Fruit fly (Drosophila melanogaster) whole organism, embryonic: ENCODE measurements around the gene Rpp30.
A peak's percentile ranks its signal among the peaks of the same experiment; 100 is the strongest.

ENCODE experiments used
- Atf6 ChIP-seq: fragments of 200-800 bp; sonication (Bioruptor generic); IDR thresholded peaks from 2 replicates; pipeline ENCODE4 v1.3.6; 2022; ENCODE audit warnings: missing biosample characterization, missing genetic modification characterization
- BEAF-32 ChIP-seq: fragments of 200-800 bp; sonication (Bioruptor generic); optimal IDR thresholded peaks from 3 replicates; lab custom pipeline; 2017; ENCODE audit warnings: missing biosample characterization, missing genetic modification characterization, mild to moderate bottlenecking, moderate library complexity, missing genetic modification reagents
- CG10321 ChIP-seq: fragments of 200-800 bp; sonication (Bioruptor generic); IDR thresholded peaks from 2 replicates; pipeline ENCODE4 v1.3.6; 2022; ENCODE audit warnings: missing biosample characterization, missing genetic modification characterization
- CG13296 ChIP-seq: fragments of 200-800 bp; sonication (Bioruptor generic); optimal IDR thresholded peaks from 3 replicates; lab custom pipeline; 2018; ENCODE audit warnings: missing biosample characterization, mild to moderate bottlenecking, missing genetic modification characterization
- CG14965 ChIP-seq: fragments of 200-800 bp; sonication (Bioruptor generic); optimal IDR thresholded peaks from 2 replicates; lab custom pipeline; 2016; ENCODE audit warnings: missing biosample characterization, missing genetic modification characterization, borderline replicate concordance
- CG15269 ChIP-seq: fragments of 200-800 bp; sonication (Bioruptor generic); optimal IDR thresholded peaks from 2 replicates; lab custom pipeline; 2018; ENCODE audit warnings: missing biosample characterization, mild to moderate bottlenecking, missing genetic modification characterization, moderate library complexity
- CG15696 ChIP-seq: fragments of 200-800 bp; sonication (Bioruptor generic); optimal IDR thresholded peaks from 2 replicates; lab custom pipeline; 2019; ENCODE audit warnings: missing biosample characterization, mild to moderate bottlenecking, missing genetic modification characterization, moderate library complexity
- CG1602 ChIP-seq: fragments of 200-800 bp; sonication (Bioruptor generic); optimal IDR thresholded peaks from 3 replicates; lab custom pipeline; 2016; ENCODE audit warnings: missing biosample characterization, missing genetic modification characterization
- CG16815 ChIP-seq: fragments of 200-800 bp; sonication (Bioruptor generic); optimal IDR thresholded peaks from 3 replicates; lab custom pipeline; 2017; ENCODE audit warnings: missing biosample characterization, mild to moderate bottlenecking, missing genetic modification characterization
- CG17361 ChIP-seq: fragments of 200-800 bp; sonication (Bioruptor generic); IDR thresholded peaks from 3 replicates; pipeline ENCODE4 v1.3.6; 2022; ENCODE audit warnings: missing biosample characterization, missing genetic modification characterization
- CG17912 ChIP-seq: fragments of 200-800 bp; sonication (Bioruptor generic); optimal IDR thresholded peaks from 2 replicates; lab custom pipeline; 2018; ENCODE audit warnings: missing biosample characterization, mild to moderate bottlenecking, missing genetic modification characterization
- CG1832 ChIP-seq: fragments of 200-800 bp; sonication (Bioruptor generic); optimal IDR thresholded peaks from 2 replicates; lab custom pipeline; 2017; ENCODE audit warnings: missing biosample characterization, mild to moderate bottlenecking, missing genetic modification characterization, inconsistent platforms
- CG2116 ChIP-seq: fragments of 200-800 bp; sonication (Bioruptor generic); optimal IDR thresholded peaks from 3 replicates; lab custom pipeline; 2018; ENCODE audit warnings: missing biosample characterization, mild to moderate bottlenecking, missing genetic modification characterization
- CG2202 ChIP-seq: fragments of 200-800 bp; sonication (Bioruptor generic); optimal IDR thresholded peaks from 2 replicates; lab custom pipeline; 2018; ENCODE audit warnings: missing biosample characterization, mild to moderate bottlenecking, missing genetic modification characterization
- CG2889 ChIP-seq: fragments of 200-800 bp; sonication (Bioruptor generic); IDR thresholded peaks from 3 replicates; pipeline ENCODE4 v1.3.6; 2022; ENCODE audit warnings: missing biosample characterization, missing genetic modification characterization
- CG3726 ChIP-seq: fragments of 200-800 bp; sonication (Bioruptor generic); IDR thresholded peaks from 3 replicates; pipeline ENCODE4, ENCODE4 v1.3.6; 2022; ENCODE audit warnings: missing biosample characterization, missing genetic modification characterization
- CG8359 ChIP-seq: fragments of 200-800 bp; sonication (Bioruptor generic); optimal IDR thresholded peaks from 2 replicates; lab custom pipeline; 2017; ENCODE audit warnings: missing biosample characterization, mild to moderate bottlenecking, missing genetic modification characterization, borderline replicate concordance
- CG9437 ChIP-seq: fragments of 200-800 bp; sonication (Bioruptor generic); optimal IDR thresholded peaks from 2 replicates; lab custom pipeline; 2018; ENCODE audit warnings: missing biosample characterization, mild to moderate bottlenecking, missing genetic modification characterization
- CG9876 ChIP-seq: fragments of 200-800 bp; sonication (Bioruptor generic); optimal IDR thresholded peaks from 2 replicates; lab custom pipeline; 2016; ENCODE audit warnings: missing biosample characterization, missing genetic modification characterization
- Dip3 ChIP-seq: fragments of 200-800 bp; sonication (Bioruptor generic); optimal IDR thresholded peaks from 3 replicates; lab custom pipeline; 2016; ENCODE audit warnings: missing biosample characterization, missing genetic modification characterization
- Hsf ChIP-seq: fragments of 200-800 bp; sonication (Bioruptor generic); optimal IDR thresholded peaks from 3 replicates; lab custom pipeline; 2016; ENCODE audit warnings: missing biosample characterization, missing genetic modification characterization
- Lpt ChIP-seq: fragments of >200 bp; optimal IDR thresholded peaks from 2 replicates; lab custom pipeline; 2018; ENCODE audit warnings: missing biosample characterization, missing genetic modification characterization
- Max ChIP-seq: fragments of 200-800 bp; sonication (Bioruptor generic); optimal IDR thresholded peaks from 2 replicates; lab custom pipeline; 2016; ENCODE audit warnings: missing biosample characterization, mild to moderate bottlenecking, missing genetic modification characterization
- Mes4 ChIP-seq: fragments of 200-800 bp; sonication (Bioruptor generic); optimal IDR thresholded peaks from 2 replicates; lab custom pipeline; 2016; ENCODE audit warnings: missing biosample characterization, missing genetic modification characterization
- PHDP ChIP-seq: fragments of 200-800 bp; sonication (Bioruptor generic); optimal IDR thresholded peaks from 3 replicates; lab custom pipeline; 2018; ENCODE audit warnings: missing biosample characterization, mild to moderate bottlenecking, missing genetic modification characterization, moderate library complexity
- Ravus ChIP-seq: fragments of 200-800 bp; sonication (Bioruptor generic); IDR thresholded peaks from 2 replicates; pipeline ENCODE4 v1.3.6; 2022; ENCODE audit warnings: missing biosample characterization, missing genetic modification characterization
- Six4 ChIP-seq: fragments of 200-800 bp; sonication (Bioruptor generic); optimal IDR thresholded peaks from 2 replicates; lab custom pipeline; 2016; ENCODE audit warnings: missing biosample characterization, missing genetic modification characterization
- Sry-β ChIP-seq: fragments of 200-800 bp; sonication (Bioruptor generic); optimal IDR thresholded peaks from 2 replicates; lab custom pipeline; 2018; ENCODE audit warnings: missing biosample characterization, mild to moderate bottlenecking, missing genetic modification characterization, moderate library complexity
- Vsx1 ChIP-seq: fragments of 200-800 bp; sonication (Bioruptor generic); optimal IDR thresholded peaks from 2 replicates; lab custom pipeline; 2017; ENCODE audit warnings: missing biosample characterization, mild to moderate bottlenecking, missing genetic modification characterization, missing genetic modification reagents
- ap ChIP-seq: fragments of 200-800 bp; sonication (Bioruptor generic); IDR thresholded peaks from 2 replicates; pipeline ENCODE4 v1.3.6; 2022; ENCODE audit warnings: missing biosample characterization, missing genetic modification characterization
- bbx ChIP-seq: fragments of 200-800 bp; sonication (Bioruptor generic); IDR thresholded peaks from 2 replicates; pipeline ENCODE4 v1.3.6; 2022; ENCODE audit warnings: missing biosample characterization, missing genetic modification characterization; ENCODE audit not compliant: partially characterized antibody
- bsh ChIP-seq, 2 experiments: fragments of 200-800 bp; sonication (Bioruptor generic); optimal IDR thresholded peaks; 2 replicates each; lab custom pipeline; 2017 to 2018; ENCODE audit warnings: mild to moderate bottlenecking in 2 of 2, missing biosample characterization in 2 of 2, missing genetic modification characterization in 2 of 2, moderate library complexity in 1 of 2
- cas ChIP-seq: fragments of 200-800 bp; sonication (Bioruptor generic); IDR thresholded peaks from 2 replicates; pipeline ENCODE4 v1.3.6; 2022; ENCODE audit warnings: missing biosample characterization, missing genetic modification characterization
- crc ChIP-seq: fragments of 200-800 bp; sonication (Bioruptor generic); optimal IDR thresholded peaks from 2 replicates; lab custom pipeline; 2016; ENCODE audit warnings: missing biosample characterization, missing genetic modification characterization
- croc ChIP-seq: fragments of 200-800 bp; sonication (Bioruptor generic); conservative IDR thresholded peaks from 3 replicates; pipeline ENCODE4 v1.3.6; 2022; ENCODE audit warnings: missing biosample characterization, missing genetic modification characterization
- dm ChIP-seq: fragments of 200-800 bp; sonication (Bioruptor generic); optimal IDR thresholded peaks from 3 replicates; lab custom pipeline; 2016; ENCODE audit warnings: missing biosample characterization, missing genetic modification characterization
- en ChIP-seq: fragments of 200-800 bp; sonication (Bioruptor generic); optimal IDR thresholded peaks from 2 replicates; lab custom pipeline; 2016; ENCODE audit warnings: missing biosample characterization, missing genetic modification characterization
- esg ChIP-seq: fragments of 200-800 bp; sonication (Bioruptor generic); conservative IDR thresholded peaks from 2 replicates; pipeline ENCODE4 v1.3.6; 2022; ENCODE audit warnings: missing biosample characterization, missing genetic modification characterization
- exex ChIP-seq: fragments of 200-800 bp; sonication (Bioruptor generic); optimal IDR thresholded peaks from 4 replicates; lab custom pipeline; 2018; ENCODE audit warnings: missing biosample characterization, mild to moderate bottlenecking, missing genetic modification characterization, moderate library complexity
- ftz-f1 ChIP-seq: fragments of 200-800 bp; sonication (Bioruptor generic); optimal IDR thresholded peaks from 2 replicates; lab custom pipeline; 2016; ENCODE audit warnings: missing biosample characterization, missing genetic modification characterization
- gce ChIP-seq: fragments of 200-800 bp; sonication (Bioruptor generic); IDR thresholded peaks from 3 replicates; pipeline ENCODE4 v1.3.6; 2022; ENCODE audit warnings: missing biosample characterization, missing genetic modification characterization
- h ChIP-seq: fragments of >200 bp; optimal IDR thresholded peaks from 2 replicates; lab custom pipeline; 2017
- insv ChIP-seq, 2 experiments: fragments of 200-800 bp; sonication (Bioruptor generic); optimal IDR thresholded peaks; 3 replicates each; lab custom pipeline; 2016 to 2018; ENCODE audit warnings: missing biosample characterization in 2 of 2, missing genetic modification characterization in 2 of 2
- jing ChIP-seq: fragments of 200-800 bp; sonication (Bioruptor generic); optimal IDR thresholded peaks from 2 replicates; lab custom pipeline; 2018; ENCODE audit warnings: missing biosample characterization, mild to moderate bottlenecking, missing genetic modification characterization
- lab ChIP-seq: fragments of 200-800 bp; sonication (Bioruptor generic); optimal IDR thresholded peaks from 3 replicates; lab custom pipeline; 2017; ENCODE audit warnings: missing biosample characterization, missing genetic modification characterization, mild to moderate bottlenecking, moderate library complexity, missing genetic modification reagents
- maf-S ChIP-seq: fragments of 200-800 bp; sonication (Bioruptor generic); optimal IDR thresholded peaks from 2 replicates; lab custom pipeline; 2016; ENCODE audit warnings: missing biosample characterization, missing genetic modification characterization
- odd ChIP-seq: fragments of 200-800 bp; sonication (Bioruptor generic); optimal IDR thresholded peaks from 2 replicates; lab custom pipeline; 2017; ENCODE audit warnings: missing biosample characterization, mild to moderate bottlenecking, missing genetic modification characterization
- otp ChIP-seq: fragments of 200-800 bp; sonication (Bioruptor generic); IDR thresholded peaks from 3 replicates; pipeline ENCODE4, ENCODE4 v1.3.6; 2022; ENCODE audit warnings: missing biosample characterization, missing genetic modification characterization
- pfk ChIP-seq: fragments of 200-800 bp; sonication (Bioruptor generic); optimal IDR thresholded peaks from 2 replicates; lab custom pipeline; 2018; ENCODE audit warnings: missing biosample characterization, mild to moderate bottlenecking, missing genetic modification characterization, moderate library complexity
- pnt ChIP-seq: fragments of 200-800 bp; sonication (Bioruptor generic); optimal IDR thresholded peaks from 3 replicates; lab custom pipeline; 2016; ENCODE audit warnings: missing biosample characterization, missing genetic modification characterization
- wdn ChIP-seq: fragments of 200-800 bp; sonication (Bioruptor generic); IDR thresholded peaks from 2 replicates; pipeline ENCODE4 v1.3.6; 2022; ENCODE audit warnings: missing biosample characterization, missing genetic modification characterization

Gene Rpp30

DNA sequence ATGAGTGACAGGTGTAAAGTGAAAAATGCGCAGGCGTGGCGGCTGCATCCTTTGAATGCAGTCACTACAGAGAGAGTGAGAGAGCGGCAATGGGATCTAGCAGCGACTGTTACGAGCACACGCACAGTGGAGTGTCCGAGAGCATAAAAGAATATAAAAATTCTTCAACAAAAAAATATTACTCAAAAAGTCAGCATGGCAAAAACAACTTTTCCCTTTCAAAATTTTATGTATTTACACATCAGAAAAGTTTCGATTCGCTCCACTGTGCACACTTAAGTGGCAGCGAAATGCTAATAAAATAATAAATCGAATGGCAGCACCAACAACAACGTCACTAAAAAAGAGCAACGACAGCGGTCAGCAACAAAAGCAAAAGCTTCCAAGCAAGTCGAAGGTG, 28.8 kb downstream of the Rpp30 start (continued):
- TF ChIP-seq lab (peak; percentile 87), CG9876 (GFP tag; lab: Kevin White, UChicago) (peak; percentile 62), esg (GFP tag; lab: Robert Waterston, UW) (peak; percentile 88), otp (GFP tag; lab: Robert Waterston, UW) (peak; percentile 95), CG1832 (no peak), en (GFP tag; lab: Kevin White, UChicago) (peak; percentile 86), insv (GFP tag; optimal IDR thresholded peaks at IDR 0.05; lab: Kevin White, UChicago) (peak in 1 of 2 experiments; percentile 70), jing (peak; percentile 74), Max (GFP tag; lab: Kevin White, UChicago) (peak; percentile 81), CG17912 (GFP tag; lab: Kevin White, UChicago) (no peak), CG15269 (tag; lab: Kevin White, UChicago) (peak; percentile 77), CG2889 (GFP tag; lab: Robert Waterston, UW) (peak; percentile 61; the same call in 2 of the 3 replicates), bsh (GFP tag; optimal IDR thresholded peaks at IDR 0.05; lab: Kevin White, UChicago) (peak; percentile 93 to 94), Dip3 (GFP tag; lab: Kevin White, UChicago) (peak; percentile 67), CG14965 (peak; percentile 40), CG3726 (GFP tag; lab: Robert Waterston, UW) (peak; percentile 91), Sry-β (GFP tag; lab: Kevin White, UChicago) (no peak), BEAF-32 (GFP tag; lab: Kevin White, UChicago) (no peak), bbx (GFP tag; lab: Robert Waterston, UW) (no peak), ftz-f1 (GFP tag; lab: Kevin White, UChicago) (no peak), CG15696 (peak; percentile 71), Mes4 (GFP tag; lab: Kevin White, UChicago) (peak; percentile 79), Hsf (GFP tag; lab: Kevin White, UChicago) (peak; percentile 89), Lpt (GFP tag; lab: Kevin White, UChicago) (no peak), croc (GFP tag; lab: Robert Waterston, UW) (peak; percentile 66), CG2116 (peak; percentile 53), crc (GFP tag; lab: Kevin White, UChicago) (peak; percentile 70), h (lab: Kevin White, UChicago) (no peak), Ravus (GFP tag; lab: Robert Waterston, UW) (peak; percentile 67), Atf6 (peak; percentile 67), pfk (GFP tag; lab: Kevin White, UChicago) (no peak), CG16815 (GFP tag; lab: Kevin White, UChicago) (peak; percentile 80), CG1602 (peak; percentile 83), wdn (GFP tag; lab: Robert Waterston, UW) (peak; percentile 66; the same call in 1 of the 2 replicates), CG8359 (GFP tag; lab: Kevin White, UChicago) (peak; percentile 59), PHDP (tag; lab: Kevin White, UChicago) (peak; percentile 80), CG9437 (GFP tag; lab: Kevin White, UChicago) (peak; percentile 74), Six4 (GFP tag; lab: Kevin White, UChicago) (peak; percentile 85), Vsx1 (GFP tag; lab: Kevin White, UChicago) (peak; percentile 83), dm (peak; percentile 69), maf-S (GFP tag; lab: Kevin White, UChicago) (peak; percentile 74), CG2202 (tag; lab: Kevin White, UChicago) (peak; percentile 80), CG10321 (GFP tag; lab: Robert Waterston, UW) (peak; percentile 64), ap (peak; percentile 91), pnt (GFP tag; lab: Kevin White, UChicago) (peak; percentile 67), odd (peak; percentile 74), cas (GFP tag; lab: Robert Waterston, UW) (0 out of 2 replicates have a peak, but pooled peaks have one; percentile 18), exex (tag; lab: Kevin White, UChicago) (no peak), CG13296 (GFP tag; lab: Kevin White, UChicago) (peak; percentile 10), gce (GFP tag; lab: Robert Waterston, UW) (peak; percentile 88), CG17361 (GFP tag; lab: Robert Waterston, UW) (peak; percentile 90)
